Worm (Caenorhabditis elegans) whole organism, late embryonic: ENCODE measurements around the gene nspc-18.

Experiments used
- C08G9.2 ChIP-seq: sonication (generic microtip); optimal IDR thresholded peaks from 2 replicates; lab custom pipeline; 2016; ENCODE audit warnings: mild to moderate bottlenecking, missing genetic modification characterization, moderate library complexity, missing compliant biosample characterization
- K02D7.2 ChIP-seq: sonication (generic microtip); optimal IDR thresholded peaks from 2 replicates; lab custom pipeline; 2017; ENCODE audit warnings: mild to moderate bottlenecking, missing genetic modification characterization, missing compliant biosample characterization
- K09A11.1 ChIP-seq: sonication (generic microtip); optimal IDR thresholded peaks from 2 replicates; lab custom pipeline; 2017; ENCODE audit warnings: antibody characterized with exemption, mild to moderate bottlenecking, missing genetic modification characterization, missing compliant biosample characterization; ENCODE audit not compliant: insufficient read depth
- Y22D7AL.16 ChIP-seq: sonication (generic microtip); optimal IDR thresholded peaks from 2 replicates; lab custom pipeline; 2016; ENCODE audit warnings: missing genetic modification characterization, missing compliant biosample characterization
- ahr-1 ChIP-seq: sonication (generic microtip); optimal IDR thresholded peaks from 2 replicates; lab custom pipeline; 2016; ENCODE audit warnings: missing genetic modification characterization, missing compliant biosample characterization
- ama-1 ChIP-seq: fragments of 150-350 bp; optimal IDR thresholded peaks from 2 replicates; lab custom pipeline; 2014
- ceh-18 ChIP-seq: sonication (generic microtip); optimal IDR thresholded peaks from 2 replicates; lab custom pipeline; 2016; ENCODE audit warnings: missing genetic modification characterization, missing compliant biosample characterization
- ceh-22 ChIP-seq: sonication (generic microtip); optimal IDR thresholded peaks from 2 replicates; lab custom pipeline; 2017; ENCODE audit warnings: missing biosample characterization, missing genetic modification characterization
- ceh-24 ChIP-seq: sonication (generic microtip); optimal IDR thresholded peaks from 2 replicates; lab custom pipeline; 2016; ENCODE audit warnings: mild to moderate bottlenecking, missing genetic modification characterization, missing compliant biosample characterization
- ceh-30 ChIP-seq: fragments of 150-350 bp; optimal IDR thresholded peaks from 2 replicates; lab custom pipeline; 2014; ENCODE audit warnings: missing biosample characterization, missing genetic modification characterization
- ceh-34 ChIP-seq: sonication (generic microtip); optimal IDR thresholded peaks from 2 replicates; lab custom pipeline; 2016; ENCODE audit warnings: mild to moderate bottlenecking, missing genetic modification characterization, missing compliant biosample characterization
- ceh-45 ChIP-seq: fragments of 200-800 bp; sonication (Bioruptor generic); IDR thresholded peaks from 2 replicates; pipeline ENCODE4 v1.3.6; 2022; ENCODE audit warnings: missing genetic modification reagents, missing genetic modification characterization, missing compliant biosample characterization
- ceh-6 ChIP-seq: fragments of 200-800 bp; sonication (Bioruptor generic); optimal IDR thresholded peaks from 2 replicates; lab custom pipeline; 2018; ENCODE audit warnings: mild to moderate bottlenecking, missing genetic modification characterization, missing compliant biosample characterization
- che-1 ChIP-seq: sonication (generic microtip); optimal IDR thresholded peaks from 2 replicates; lab custom pipeline; 2016; ENCODE audit warnings: mild to moderate bottlenecking, missing genetic modification characterization, missing compliant biosample characterization
- dmd-4 ChIP-seq: sonication (generic microtip); optimal IDR thresholded peaks from 2 replicates; lab custom pipeline; 2016; ENCODE audit warnings: borderline replicate concordance, missing genetic modification characterization, missing compliant biosample characterization
- dve-1 ChIP-seq: sonication (generic microtip); optimal IDR thresholded peaks from 2 replicates; lab custom pipeline; 2017; ENCODE audit warnings: antibody characterized with exemption, mild to moderate bottlenecking, missing genetic modification characterization, missing compliant biosample characterization
- elt-2 ChIP-seq: sonication (generic microtip); optimal IDR thresholded peaks from 2 replicates; lab custom pipeline; 2016; ENCODE audit warnings: missing genetic modification reagents, missing genetic modification characterization, missing compliant biosample characterization
- elt-4 ChIP-seq: sonication (generic microtip); optimal IDR thresholded peaks from 2 replicates; lab custom pipeline; 2016; ENCODE audit warnings: missing genetic modification characterization, missing compliant biosample characterization
- eyg-1 ChIP-seq: sonication (generic microtip); optimal IDR thresholded peaks from 2 replicates; lab custom pipeline; 2016; ENCODE audit warnings: missing genotype, missing genetic modification characterization, missing compliant biosample characterization
- fax-1 ChIP-seq: sonication (generic microtip); optimal IDR thresholded peaks from 2 replicates; lab custom pipeline; 2016; ENCODE audit warnings: missing genotype, missing genetic modification characterization, missing compliant biosample characterization
- fkh-10 ChIP-seq: fragments of 150-350 bp; optimal IDR thresholded peaks from 2 replicates; lab custom pipeline; 2014; ENCODE audit warnings: missing biosample characterization, missing genetic modification reagents, missing genetic modification characterization
- fkh-6 ChIP-seq: sonication (generic microtip); optimal IDR thresholded peaks from 2 replicates; lab custom pipeline; 2016; ENCODE audit warnings: missing genetic modification characterization, missing compliant biosample characterization
- gmeb-2 ChIP-seq: sonication (generic microtip); optimal IDR thresholded peaks from 2 replicates; lab custom pipeline; 2016; ENCODE audit warnings: missing genetic modification characterization, inconsistent platforms, missing compliant biosample characterization
- hlh-13 ChIP-seq: fragments of 200-800 bp; sonication (Bioruptor generic); optimal IDR thresholded peaks from 2 replicates; lab custom pipeline; 2018; ENCODE audit warnings: mild to moderate bottlenecking, missing genetic modification characterization, missing compliant biosample characterization
- hlh-30 ChIP-seq: sonication (generic microtip); optimal IDR thresholded peaks from 2 replicates; lab custom pipeline; 2017; ENCODE audit warnings: antibody characterized with exemption, missing genetic modification characterization, missing compliant biosample characterization; ENCODE audit not compliant: insufficient read depth
- hlh-6 ChIP-seq: sonication (generic microtip); optimal IDR thresholded peaks from 2 replicates; lab custom pipeline; 2016; ENCODE audit warnings: missing genotype, missing genetic modification characterization, missing compliant biosample characterization
- hlh-8 ChIP-seq: sonication (generic microtip); optimal IDR thresholded peaks from 2 replicates; lab custom pipeline; 2016; ENCODE audit warnings: missing genotype, missing genetic modification characterization, missing compliant biosample characterization
- lim-6 ChIP-seq: sonication (generic microtip); optimal IDR thresholded peaks from 2 replicates; lab custom pipeline; 2016; ENCODE audit warnings: missing genetic modification characterization, missing compliant biosample characterization
- lin-11 ChIP-seq: fragments of 200-800 bp; sonication (Bioruptor generic); optimal IDR thresholded peaks from 2 replicates; lab custom pipeline; 2018; ENCODE audit warnings: mild to moderate bottlenecking, missing genetic modification characterization, missing compliant biosample characterization
- madf-2 ChIP-seq: sonication (generic microtip); optimal IDR thresholded peaks from 2 replicates; lab custom pipeline; 2017; ENCODE audit warnings: missing genetic modification characterization, missing compliant biosample characterization
- nfya-1 ChIP-seq: sonication (generic microtip); optimal IDR thresholded peaks from 2 replicates; lab custom pipeline; 2017; ENCODE audit warnings: missing genetic modification characterization, mild to moderate bottlenecking, missing compliant biosample characterization, antibody characterized with exemption, moderate library complexity
- nhr-232 ChIP-seq: sonication (generic microtip); optimal IDR thresholded peaks from 2 replicates; lab custom pipeline; 2016; ENCODE audit warnings: missing genetic modification characterization, missing compliant biosample characterization
- odd-2 ChIP-seq: sonication (generic microtip); optimal IDR thresholded peaks from 2 replicates; lab custom pipeline; 2017; ENCODE audit warnings: antibody characterized with exemption, mild to moderate bottlenecking, missing genetic modification characterization, missing compliant biosample characterization
- pag-3 ChIP-seq: sonication (generic microtip); optimal IDR thresholded peaks from 2 replicates; lab custom pipeline; 2016; ENCODE audit warnings: missing compliant biosample characterization, missing genetic modification characterization, borderline replicate concordance
- pat-9 ChIP-seq: fragments of 200-800 bp; sonication (Bioruptor generic); optimal IDR thresholded peaks from 2 replicates; lab custom pipeline; 2018; ENCODE audit warnings: mild to moderate bottlenecking, missing genetic modification characterization, moderate library complexity, missing compliant biosample characterization
- pax-1 ChIP-seq: fragments of 150-350 bp; optimal IDR thresholded peaks from 2 replicates; lab custom pipeline; 2014; ENCODE audit warnings: missing biosample characterization, missing genetic modification characterization
- pha-2 ChIP-seq: sonication (generic microtip); optimal IDR thresholded peaks from 2 replicates; lab custom pipeline; 2017; ENCODE audit warnings: mild to moderate bottlenecking, missing genetic modification characterization, missing compliant biosample characterization
- pha-4 ChIP-seq: fragments of 150-350 bp; optimal IDR thresholded peaks from 2 replicates; lab custom pipeline; 2018; ENCODE audit warnings: missing biosample characterization, missing genetic modification reagents, missing genetic modification characterization
- pqm-1 ChIP-seq: sonication (generic microtip); optimal IDR thresholded peaks from 2 replicates; lab custom pipeline; 2016; ENCODE audit warnings: missing genetic modification characterization, missing compliant biosample characterization
- pros-1 ChIP-seq: fragments of 150-350 bp; optimal IDR thresholded peaks from 2 replicates; lab custom pipeline; 2014; ENCODE audit warnings: missing biosample characterization, missing genetic modification reagents, missing genetic modification characterization
- ref-2 ChIP-seq: sonication (generic microtip); optimal IDR thresholded peaks from 2 replicates; lab custom pipeline; 2016; ENCODE audit warnings: missing genetic modification characterization, missing compliant biosample characterization
- rnt-1 ChIP-seq: sonication (generic microtip); optimal IDR thresholded peaks from 2 replicates; lab custom pipeline; 2016; ENCODE audit warnings: missing genetic modification characterization, missing compliant biosample characterization
- sox-4 ChIP-seq: sonication (generic microtip); optimal IDR thresholded peaks from 2 replicates; lab custom pipeline; 2017; ENCODE audit warnings: mild to moderate bottlenecking, missing genetic modification characterization, inconsistent platforms, missing compliant biosample characterization
- syd-9 ChIP-seq: sonication (generic microtip); optimal IDR thresholded peaks from 2 replicates; lab custom pipeline; 2016; ENCODE audit warnings: mild to moderate bottlenecking, missing genetic modification characterization, moderate library complexity, missing compliant biosample characterization
- tbx-2 ChIP-seq: sonication (generic microtip); optimal IDR thresholded peaks from 2 replicates; lab custom pipeline; 2016; ENCODE audit warnings: missing genetic modification characterization, missing compliant biosample characterization
- tbx-7 ChIP-seq: sonication (generic microtip); optimal IDR thresholded peaks from 2 replicates; lab custom pipeline; 2016; ENCODE audit warnings: missing genotype, missing genetic modification characterization, missing compliant biosample characterization
- ttx-3 ChIP-seq: sonication (generic microtip); optimal IDR thresholded peaks from 2 replicates; lab custom pipeline; 2016; ENCODE audit warnings: missing genetic modification reagents, missing genetic modification characterization, missing compliant biosample characterization
- unc-3 ChIP-seq, 2 experiments: fragments of 200-800 bp in 1 of 2; sonication (Bioruptor generic) in 1 of 2; sonication (generic microtip) in 1 of 2; conservative IDR thresholded peaks in 1 of 2; optimal IDR thresholded peaks in 1 of 2; 2 replicates each; pipeline versions ENCODE4 v1.3.6 to Lab custom; 2016 to 2022; ENCODE audit warnings: missing compliant biosample characterization in 2 of 2, missing genetic modification characterization in 2 of 2, missing genetic modification reagents in 1 of 2
- unc-42 ChIP-seq: sonication (generic microtip); optimal IDR thresholded peaks from 2 replicates; lab custom pipeline; 2016; ENCODE audit warnings: missing genotype, missing genetic modification characterization, missing compliant biosample characterization
- unc-55 ChIP-seq: sonication (generic microtip); optimal IDR thresholded peaks from 2 replicates; lab custom pipeline; 2017; ENCODE audit warnings: missing biosample characterization, missing genetic modification reagents, missing genetic modification characterization
- zip-5 ChIP-seq: sonication (generic microtip); optimal IDR thresholded peaks from 2 replicates; lab custom pipeline; 2016; ENCODE audit warnings: missing genetic modification characterization, missing compliant biosample characterization
- ztf-16 ChIP-seq: sonication (generic microtip); optimal IDR thresholded peaks from 2 replicates; lab custom pipeline; 2017; ENCODE audit warnings: missing genetic modification characterization, missing compliant biosample characterization

The nspc-18 gene

ce11 chrX:14503800-14504550, 23.5 kb downstream of the nspc-18 start, which contains the start of gene M163.1:
Gene M163.1, minus strand, starts transcription at chrX:14503824.
- no peak for TF ChIP-seq ceh-22 (tag; lab: Kevin White, UChicago)
- no peak for TF ChIP-seq dmd-4 (tag; lab: Kevin White, UChicago)
- peak; percentile 3 for TF ChIP-seq unc-42 (tag; lab: Kevin White, UChicago)
- TF ChIP-seq ahr-1 (tag; lab: Kevin White, UChicago), result no peak
- no peak for TF ChIP-seq K02D7.2
- peak; percentile 22 for TF ChIP-seq eyg-1 (tag; lab: Kevin White, UChicago)
- TF ChIP-seq ceh-18 (tag; lab: Kevin White, UChicago), result peak; percentile 0
- TF ChIP-seq nhr-232 (tag; lab: Kevin White, UChicago), result peak; percentile 3
- TF ChIP-seq ttx-3 (tag; lab: Kevin White, UChicago), result no peak
- TF ChIP-seq tbx-7 (tag; lab: Kevin White, UChicago), result no peak
- no peak for TF ChIP-seq ref-2 (tag; lab: Kevin White, UChicago)
- no peak for TF ChIP-seq hlh-13 (GFP tag; lab: Kevin White, UChicago)
- no peak for TF ChIP-seq ama-1 (lab: Kevin White, UChicago)
- TF ChIP-seq elt-4 (tag; lab: Kevin White, UChicago), result no peak
- TF ChIP-seq madf-2, result no peak
- TF ChIP-seq rnt-1 (tag; lab: Kevin White, UChicago), result peak; percentile 36
- TF ChIP-seq pat-9 (tag; lab: Kevin White, UChicago), result no peak
- TF ChIP-seq hlh-6 (tag; lab: Kevin White, UChicago), result no peak
- peak; percentile 13 for TF ChIP-seq nfya-1 (tag; lab: Kevin White, UChicago)
- peak; percentile 37 for TF ChIP-seq ceh-6 (GFP tag; lab: Kevin White, UChicago)
- TF ChIP-seq pha-2 (tag; lab: Kevin White, UChicago), result no peak
- TF ChIP-seq ceh-34 (tag; lab: Kevin White, UChicago), result no peak
- TF ChIP-seq K09A11.1 (tag; lab: Kevin White, UChicago), result no peak
- TF ChIP-seq ceh-24, result no peak
- no peak for TF ChIP-seq C08G9.2
- TF ChIP-seq hlh-30 (tag; lab: Kevin White, UChicago), result peak; percentile 1
- TF ChIP-seq tbx-2 (tag; lab: Kevin White, UChicago), result peak; percentile 56
- TF ChIP-seq ztf-16 (tag; lab: Kevin White, UChicago), result no peak
- TF ChIP-seq fax-1 (tag; lab: Kevin White, UChicago), result no peak
- no peak for TF ChIP-seq pax-1 (tag; lab: Kevin White, UChicago)
- TF ChIP-seq che-1 (tag; lab: Kevin White, UChicago), result no peak
- no peak for TF ChIP-seq odd-2 (tag; lab: Kevin White, UChicago)
- no peak for TF ChIP-seq pag-3 (tag; lab: Kevin White, UChicago)
- no peak for TF ChIP-seq fkh-10 (GFP tag; lab: Kevin White, UChicago)
- TF ChIP-seq pha-4 (tag; lab: Kevin White, UChicago), result no peak
- peak; percentile 15 for TF ChIP-seq hlh-8 (tag; lab: Kevin White, UChicago)
- TF ChIP-seq pros-1 (tag; lab: Kevin White, UChicago), result peak; percentile 10
- no peak for TF ChIP-seq Y22D7AL.16 (tag; lab: Kevin White, UChicago)
- TF ChIP-seq unc-55 (GFP tag; lab: Kevin White, UChicago), result no peak
- no peak for TF ChIP-seq zip-5 (tag; lab: Kevin White, UChicago)
- no peak for TF ChIP-seq sox-4 (tag; lab: Kevin White, UChicago)
- TF ChIP-seq dve-1 (tag; lab: Kevin White, UChicago), result no peak
- no peak for TF ChIP-seq ceh-30 (tag; lab: Kevin White, UChicago)
- TF ChIP-seq unc-3 (GFP tag; conservative IDR thresholded peaks at IDR 0.05; lab: Robert Waterston, UW), result no peak
- TF ChIP-seq unc-3 (tag; optimal IDR thresholded peaks at IDR 0.05; lab: Kevin White, UChicago), result no peak
- no peak for TF ChIP-seq gmeb-2 (tag; lab: Kevin White, UChicago)
- no peak for TF ChIP-seq lim-6 (tag; lab: Kevin White, UChicago)
- TF ChIP-seq fkh-6 (tag; lab: Kevin White, UChicago), result no peak
- no peak for TF ChIP-seq ceh-45
- no peak for TF ChIP-seq pqm-1 (tag; lab: Kevin White, UChicago)
- no peak for TF ChIP-seq lin-11 (tag; lab: Kevin White, UChicago)
- no peak for TF ChIP-seq elt-2 (tag; lab: Kevin White, UChicago)
- no peak for TF ChIP-seq syd-9 (tag; lab: Kevin White, UChicago)
